Fruit fly (Drosophila melanogaster): Measurements from ENCODE around the gene CG33928.
A peak's percentile ranks its signal among the peaks of the same experiment; 100 is the strongest.

The CG33928 gene

DNA sequence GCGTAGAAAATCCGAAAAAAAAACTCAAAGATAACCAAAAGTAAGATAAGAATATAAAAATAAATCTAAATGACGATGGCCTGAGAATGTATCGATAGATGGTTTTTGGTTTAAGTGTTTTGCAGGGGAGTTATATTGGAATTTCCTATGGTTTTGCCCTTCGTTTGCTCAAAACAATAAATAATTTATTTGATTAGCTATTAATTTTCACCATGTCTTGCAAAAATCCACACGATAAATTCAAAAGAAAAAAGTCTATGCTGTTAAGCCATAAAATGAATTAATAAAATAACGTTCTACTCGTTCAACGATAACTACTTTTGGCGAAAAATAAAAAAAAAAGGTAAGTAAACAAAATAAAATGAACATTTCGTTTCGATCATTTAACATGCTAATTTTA is 10.7 kb upstream of the CG33928 start:
- no peak for TF ChIP-seq Met (GFP tag; optimal IDR thresholded peaks at IDR 0.05)
- TF ChIP-seq Hr39 (GFP tag; optimal IDR thresholded peaks at IDR 0.05): no peak
- no peak for TF ChIP-seq CG3919 (GFP tag; optimal IDR thresholded peaks at IDR 0.05)
- no peak for TF ChIP-seq Blimp-1 (GFP tag; optimal IDR thresholded peaks at IDR 0.05)
- no peak for TF ChIP-seq net (GFP tag; optimal IDR thresholded peaks at IDR 0.05)
- no peak for TF ChIP-seq CG10631 (GFP tag; optimal IDR thresholded peaks at IDR 0.05)
- TF ChIP-seq Sox15 (GFP tag; optimal IDR thresholded peaks at IDR 0.05): no peak
- TF ChIP-seq Hr4 (GFP tag; optimal IDR thresholded peaks at IDR 0.05): no peak
- no peak for TF ChIP-seq CG11294 (GFP tag; IDR thresholded peaks at IDR 0.05)
- TF ChIP-seq OdsH (GFP tag; optimal IDR thresholded peaks at IDR 0.05): no peak

DNA sequence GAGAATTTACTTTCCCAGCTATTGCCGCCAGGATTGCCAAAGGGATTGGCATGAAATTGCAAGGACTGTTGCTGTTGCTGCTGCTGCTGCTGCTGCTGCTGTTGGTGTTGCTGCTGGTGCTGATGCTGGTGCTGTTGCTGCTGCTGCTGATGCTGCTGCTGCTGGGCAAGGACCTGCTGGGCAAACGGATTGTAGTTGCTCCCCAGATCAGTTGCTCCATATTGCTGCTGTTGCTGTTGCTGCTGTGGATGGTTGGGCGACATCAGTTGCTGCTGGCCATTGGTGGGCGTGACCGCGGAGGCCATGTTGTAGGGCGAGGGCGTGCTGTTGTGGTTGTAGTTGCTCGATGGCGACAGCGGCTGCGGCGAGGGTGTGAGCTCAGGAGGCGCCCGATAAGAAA is 1.2 kb upstream of the CG33928 start:
- TF ChIP-seq pdm3 (GFP tag; optimal IDR thresholded peaks at IDR 0.05): no peak
- no peak for TF ChIP-seq Gug (GFP tag; IDR thresholded peaks at IDR 0.05)
- TF ChIP-seq OdsH (GFP tag; optimal IDR thresholded peaks at IDR 0.05): no peak
- TF ChIP-seq CG32006 (GFP tag; optimal IDR thresholded peaks at IDR 0.05): no peak
- no peak for TF ChIP-seq fd59A (GFP tag; optimal IDR thresholded peaks at IDR 0.05)
- no peak for TF ChIP-seq ss (GFP tag; optimal IDR thresholded peaks at IDR 0.05)
- no peak for TF ChIP-seq Sox15 (GFP tag; optimal IDR thresholded peaks at IDR 0.05)
- no peak for TF ChIP-seq CG9139 (GFP tag; optimal IDR thresholded peaks at IDR 0.05)
- no peak for TF ChIP-seq CG4318 (GFP tag; optimal IDR thresholded peaks at IDR 0.05)

DNA sequence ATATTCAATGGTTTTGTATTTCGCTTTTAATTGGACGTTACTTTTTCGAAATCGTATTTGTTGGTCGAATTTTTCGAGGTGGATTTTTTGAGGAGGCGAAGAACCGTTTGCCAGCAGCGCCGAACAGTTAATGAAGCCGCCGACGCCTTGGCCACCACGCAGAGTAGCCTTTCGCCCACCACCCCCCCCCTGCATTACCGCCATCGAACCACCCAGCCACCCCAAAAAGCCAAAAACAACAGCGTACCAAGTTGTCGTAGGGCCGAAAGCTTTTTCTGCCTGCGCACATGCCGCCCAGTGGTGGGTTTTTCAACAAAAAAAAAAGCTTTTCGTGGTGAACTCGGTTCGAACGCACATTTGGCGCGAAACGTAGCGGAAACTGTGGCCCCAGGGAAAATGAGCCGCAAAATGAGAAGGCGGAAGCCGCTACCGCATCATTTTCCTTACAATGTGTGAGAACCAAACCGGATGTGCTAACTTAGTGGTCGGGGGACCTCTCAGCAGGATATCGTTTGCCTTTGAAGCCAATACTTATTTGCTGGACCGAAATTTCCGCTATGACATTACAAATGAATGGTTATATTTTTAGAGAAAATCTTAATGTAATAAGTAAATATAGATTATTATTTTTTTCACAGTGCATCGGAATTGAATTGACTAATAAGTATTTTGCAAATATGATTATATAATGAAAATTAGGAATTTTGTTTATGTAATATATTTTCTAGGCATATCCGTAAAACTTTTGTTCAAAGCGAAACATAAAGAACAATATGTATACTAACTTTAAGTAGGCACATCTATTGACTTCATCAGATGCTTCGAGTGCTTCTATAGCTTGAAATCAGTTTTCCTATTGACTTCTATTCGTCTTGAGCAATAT is 3.1 kb downstream of the CG33928 start, which contains the start of the genes Dif and CG5043:
Dif (minus strand) TSS at position 132 of the 883 bp plus-strand sequence.
CG5043 (plus strand) TSS at position 833 of the 883 bp plus-strand sequence.
- no peak for TF ChIP-seq Sox15 (GFP tag; optimal IDR thresholded peaks at IDR 0.05)
- TF ChIP-seq CG8119 (GFP tag; IDR thresholded peaks at IDR 0.05): 0 out of 3 replicates have a peak, but pooled peaks have one; percentile 13

DNA sequence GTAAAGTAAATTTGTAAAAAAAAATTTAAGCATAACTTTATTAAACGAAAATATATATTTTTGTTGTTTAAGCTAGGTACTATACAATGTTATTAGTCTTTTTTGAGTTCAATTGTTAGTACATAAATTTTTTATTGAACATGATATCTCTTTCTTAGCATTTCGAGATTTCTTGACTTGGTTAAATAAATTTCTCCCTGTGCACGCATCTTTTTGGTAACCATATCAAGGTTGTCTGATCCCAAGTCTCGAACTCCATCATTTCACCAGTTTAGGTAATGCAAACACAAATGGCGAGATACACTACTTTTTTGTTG is 5.1 kb downstream of the CG33928 start:
- TF ChIP-seq topi (GFP tag; optimal IDR thresholded peaks at IDR 0.05) (peak; percentile 82), Lpt (GFP tag; optimal IDR thresholded peaks at IDR 0.05) (peak; percentile 48), net (GFP tag; optimal IDR thresholded peaks at IDR 0.05) (peak; percentile 78), Hr39 (GFP tag; optimal IDR thresholded peaks at IDR 0.05) (peak; percentile 74), Sox102F (GFP tag; optimal IDR thresholded peaks at IDR 0.05) (peak; percentile 68), CG34406 (GFP tag; optimal IDR thresholded peaks at IDR 0.05) (peak; percentile 77), CG6792 (GFP tag; optimal IDR thresholded peaks at IDR 0.05) (peak; percentile 73), CG10631 (GFP tag; optimal IDR thresholded peaks at IDR 0.05) (peak; percentile 76), Blimp-1 (GFP tag; optimal IDR thresholded peaks at IDR 0.05) (no peak), Ets21C (GFP tag; optimal IDR thresholded peaks at IDR 0.05) (peak; percentile 59), Met (GFP tag; optimal IDR thresholded peaks at IDR 0.05) (peak; percentile 70), lz (GFP tag; optimal IDR thresholded peaks at IDR 0.05) (peak; percentile 72), CG1621 (tag; optimal IDR thresholded peaks at IDR 0.05) (no peak), fkh (GFP tag; optimal IDR thresholded peaks at IDR 0.05) (no peak), dsx (GFP tag; optimal IDR thresholded peaks at IDR 0.05; ENCODE audit: poor library complexity, severe bottlenecking) (no peak), CG3032 (tag; optimal IDR thresholded peaks at IDR 0.05) (peak; percentile 32), CG16779 (tag; optimal IDR thresholded peaks at IDR 0.05) (no peak), CG15336 (GFP tag; IDR thresholded peaks at IDR 0.05) (peak; percentile 88), CG8632 (GFP tag; optimal IDR thresholded peaks at IDR 0.05) (peak; percentile 75), CG7368 (GFP tag; optimal IDR thresholded peaks at IDR 0.05) (peak; percentile 62), salr (GFP tag; optimal IDR thresholded peaks at IDR 0.05) (peak in 1 of 2 experiments; percentile 71), vri (GFP tag; optimal IDR thresholded peaks at IDR 0.05) (no peak), spab (GFP tag; optimal IDR thresholded peaks at IDR 0.05) (no peak), Ets96B (tag; optimal IDR thresholded peaks at IDR 0.05) (peak; percentile 66), CG31627 (GFP tag; optimal IDR thresholded peaks at IDR 0.05) (peak; percentile 66), CG11294 (GFP tag; IDR thresholded peaks at IDR 0.05) (0 out of 2 replicates have a peak, but pooled peaks have one; percentile 16), fd59A (GFP tag; optimal IDR thresholded peaks at IDR 0.05) (no peak), CG3919 (GFP tag; optimal IDR thresholded peaks at IDR 0.05) (peak; percentile 77), CG32006 (GFP tag; optimal IDR thresholded peaks at IDR 0.05) (no peak), pdm3 (GFP tag; optimal IDR thresholded peaks at IDR 0.05) (peak; percentile 79), esn (GFP tag; optimal IDR thresholded peaks at IDR 0.05) (peak; percentile 85), Smox (GFP tag; optimal IDR thresholded peaks at IDR 0.05) (no peak), CG8119 (GFP tag; IDR thresholded peaks at IDR 0.05) (peak; percentile 84), OdsH (GFP tag; optimal IDR thresholded peaks at IDR 0.05) (peak; percentile 84), acj6 (GFP tag; optimal IDR thresholded peaks at IDR 0.05) (peak; percentile 76), Eip78C (GFP tag) (peak; percentile 97)
